Fruit fly (Drosophila melanogaster) whole organism, embryonic: ENCODE measurements around the gene Dfd.

ENCODE experiments used
- Atf-2 ChIP-seq: fragments of 200-800 bp; sonication (Bioruptor generic); optimal IDR thresholded peaks from 2 replicates; lab custom pipeline; 2016; ENCODE audit warnings: missing biosample characterization, missing genetic modification characterization
- Atf6 ChIP-seq: fragments of 200-800 bp; sonication (Bioruptor generic); IDR thresholded peaks from 2 replicates; pipeline ENCODE4 v1.3.6; 2022; ENCODE audit warnings: missing biosample characterization, missing genetic modification characterization
- Bteb2 ChIP-seq: fragments of 200-800 bp; sonication (Bioruptor generic); optimal IDR thresholded peaks from 2 replicates; lab custom pipeline; 2016; ENCODE audit warnings: missing biosample characterization, missing genetic modification characterization
- CG10147 ChIP-seq: fragments of 200-800 bp; sonication (Bioruptor generic); optimal IDR thresholded peaks from 2 replicates; lab custom pipeline; 2019; ENCODE audit warnings: missing biosample characterization, mild to moderate bottlenecking, missing genetic modification characterization, moderate library complexity
- CG10959 ChIP-seq: fragments of 200-800 bp; sonication (Bioruptor generic); IDR thresholded peaks from 2 replicates; pipeline ENCODE4 v1.3.6; 2022; ENCODE audit warnings: missing biosample characterization, missing genetic modification characterization
- CG13287 ChIP-seq: fragments of 200-800 bp; sonication (Bioruptor generic); IDR thresholded peaks from 2 replicates; pipeline ENCODE4 v1.3.6; 2022; ENCODE audit warnings: missing biosample characterization, missing genetic modification characterization; ENCODE audit not compliant: partially characterized antibody
- CG14667 ChIP-seq: fragments of 200-800 bp; sonication (Bioruptor generic); IDR thresholded peaks from 2 replicates; pipeline ENCODE4 v1.3.6; 2022; ENCODE audit warnings: missing biosample characterization, missing genetic modification characterization
- CG14860 ChIP-seq: fragments of 200-800 bp; sonication (Bioruptor generic); IDR thresholded peaks from 3 replicates; pipeline ENCODE4 v1.3.6; 2022; ENCODE audit warnings: missing biosample characterization, missing genetic modification characterization; ENCODE audit not compliant: partially characterized antibody
- CG31224 ChIP-seq: fragments of 200-800 bp; sonication (Bioruptor generic); IDR thresholded peaks from 2 replicates; pipeline ENCODE4 v1.3.6; 2022; ENCODE audit warnings: missing biosample characterization, missing genetic modification characterization
- CG3281 ChIP-seq: fragments of 200-800 bp; sonication (Bioruptor generic); optimal IDR thresholded peaks from 3 replicates; lab custom pipeline; 2017; ENCODE audit warnings: missing biosample characterization, mild to moderate bottlenecking, missing genetic modification characterization
- CG34376 ChIP-seq: fragments of 200-800 bp; sonication (Bioruptor generic); optimal IDR thresholded peaks from 2 replicates; lab custom pipeline; 2018; ENCODE audit warnings: missing biosample characterization, mild to moderate bottlenecking, missing genetic modification characterization
- CG4424 ChIP-seq: fragments of 200-800 bp; sonication (Bioruptor generic); optimal IDR thresholded peaks from 3 replicates; lab custom pipeline; 2016; ENCODE audit warnings: missing biosample characterization, missing genetic modification characterization
- CG4617 ChIP-seq: fragments of 200-800 bp; sonication (Bioruptor generic); optimal IDR thresholded peaks from 3 replicates; lab custom pipeline; 2016; ENCODE audit warnings: missing biosample characterization, missing genetic modification characterization, borderline replicate concordance
- CG4820 ChIP-seq: fragments of 200-800 bp; sonication (Bioruptor generic); optimal IDR thresholded peaks from 3 replicates; lab custom pipeline; 2016; ENCODE audit warnings: missing biosample characterization, missing genetic modification characterization
- CG6813 ChIP-seq: fragments of 200-800 bp; sonication (Bioruptor generic); optimal IDR thresholded peaks from 2 replicates; lab custom pipeline; 2017; ENCODE audit warnings: missing biosample characterization, missing genetic modification characterization, mild to moderate bottlenecking, moderate library complexity, missing genetic modification reagents
- CG6854 ChIP-seq: fragments of 200-800 bp; sonication (Bioruptor generic); optimal IDR thresholded peaks from 3 replicates; lab custom pipeline; 2017; ENCODE audit warnings: missing biosample characterization, mild to moderate bottlenecking, missing genetic modification characterization
- CG7786 ChIP-seq: fragments of 200-800 bp; sonication (Bioruptor generic); optimal IDR thresholded peaks from 2 replicates; lab custom pipeline; 2016; ENCODE audit warnings: missing biosample characterization, missing genetic modification characterization
- CG7963 ChIP-seq: fragments of 200-800 bp; sonication (Bioruptor generic); IDR thresholded peaks from 3 replicates; pipeline ENCODE4 v1.3.6; 2022; ENCODE audit warnings: missing biosample characterization, missing genetic modification characterization; ENCODE audit not compliant: partially characterized antibody
- CG8089 ChIP-seq: fragments of 200-800 bp; sonication (Bioruptor generic); optimal IDR thresholded peaks from 3 replicates; lab custom pipeline; 2016; ENCODE audit warnings: missing biosample characterization, missing genetic modification characterization
- CG9727 ChIP-seq: fragments of 200-800 bp; sonication (Bioruptor generic); optimal IDR thresholded peaks from 3 replicates; lab custom pipeline; 2017; ENCODE audit warnings: missing biosample characterization, mild to moderate bottlenecking, missing genetic modification characterization
- Eip74EF ChIP-seq, 2 experiments: fragments of 200-800 bp in 1 of 2; fragments of >200 bp in 1 of 2; sonication (Bioruptor generic) in 1 of 2; optimal IDR thresholded peaks; 2 replicates each; lab custom pipeline; 2017 to 2019; ENCODE audit warnings: missing biosample characterization in 2 of 2, missing genetic modification characterization in 2 of 2, mild to moderate bottlenecking in 1 of 2, moderate library complexity in 1 of 2
- Elba2 ChIP-seq: fragments of 200-800 bp; sonication (Bioruptor generic); optimal IDR thresholded peaks from 3 replicates; lab custom pipeline; 2016; ENCODE audit warnings: missing biosample characterization, missing genetic modification characterization
- Ets65A ChIP-seq: fragments of 200-800 bp; sonication (Bioruptor generic); peaks from one replicate; lab custom pipeline; 2016; ENCODE audit warnings: missing biosample characterization, missing genetic modification characterization
- Gsc ChIP-seq: fragments of 200-800 bp; sonication (Bioruptor generic); IDR thresholded peaks from 2 replicates; pipeline ENCODE4 v1.3.6; 2022; ENCODE audit warnings: missing biosample characterization, missing genetic modification characterization
- HLH4C ChIP-seq: fragments of 200-800 bp; sonication (Bioruptor generic); IDR thresholded peaks from 3 replicates; pipeline ENCODE4 v1.3.6; 2022; ENCODE audit warnings: missing biosample characterization, missing genetic modification characterization; ENCODE audit not compliant: partially characterized antibody
- Lpt ChIP-seq: fragments of >200 bp; optimal IDR thresholded peaks from 2 replicates; lab custom pipeline; 2018; ENCODE audit warnings: missing biosample characterization, missing genetic modification characterization
- NC2β ChIP-seq: fragments of 200-800 bp; sonication (Bioruptor generic); optimal IDR thresholded peaks from 2 replicates; lab custom pipeline; 2016; ENCODE audit warnings: missing biosample characterization, missing genetic modification characterization
- Neu2 ChIP-seq: fragments of 200-800 bp; sonication (Bioruptor generic); optimal IDR thresholded peaks from 3 replicates; lab custom pipeline; 2016; ENCODE audit warnings: missing biosample characterization, missing genetic modification characterization, borderline replicate concordance
- Nf-YB ChIP-seq: fragments of 200-800 bp; sonication (Bioruptor generic); optimal IDR thresholded peaks from 3 replicates; lab custom pipeline; 2019; ENCODE audit warnings: missing biosample characterization, mild to moderate bottlenecking, missing genetic modification characterization, moderate library complexity
- Nf-YC ChIP-seq: fragments of 200-800 bp; optimal IDR thresholded peaks from 3 replicates; lab custom pipeline; 2019; ENCODE audit warnings: missing biosample characterization, mild to moderate bottlenecking, missing genetic modification characterization, moderate library complexity
- Ravus ChIP-seq: fragments of 200-800 bp; sonication (Bioruptor generic); IDR thresholded peaks from 2 replicates; pipeline ENCODE4 v1.3.6; 2022; ENCODE audit warnings: missing biosample characterization, missing genetic modification characterization
- ash1 ChIP-seq: fragments of 200-800 bp; sonication (Bioruptor generic); optimal IDR thresholded peaks from 2 replicates; lab custom pipeline; 2018; ENCODE audit warnings: missing biosample characterization, mild to moderate bottlenecking, missing genetic modification characterization
- bowl ChIP-seq: fragments of 200-800 bp; sonication (Bioruptor generic); IDR thresholded peaks from 2 replicates; pipeline ENCODE4 v1.3.6; 2022; ENCODE audit warnings: missing biosample characterization, missing genetic modification characterization
- crp ChIP-seq, 2 experiments: fragments of 200-800 bp; sonication (Bioruptor generic); optimal IDR thresholded peaks; 2 replicates in 1 of 2; 3 replicates in 1 of 2; lab custom pipeline; 2017; ENCODE audit warnings: missing biosample characterization in 2 of 2, missing genetic modification characterization in 2 of 2, mild to moderate bottlenecking in 1 of 2, moderate library complexity in 1 of 2
- dm ChIP-seq: fragments of 200-800 bp; sonication (Bioruptor generic); optimal IDR thresholded peaks from 3 replicates; lab custom pipeline; 2016; ENCODE audit warnings: missing biosample characterization, missing genetic modification characterization
- gcm ChIP-seq: fragments of 200-800 bp; sonication (Bioruptor generic); optimal IDR thresholded peaks from 2 replicates; lab custom pipeline; 2019; ENCODE audit warnings: missing biosample characterization, mild to moderate bottlenecking, missing genetic modification characterization, moderate library complexity
- gem ChIP-seq: fragments of 200-800 bp; sonication (Bioruptor generic); optimal IDR thresholded peaks from 2 replicates; lab custom pipeline; 2019; ENCODE audit warnings: missing biosample characterization, mild to moderate bottlenecking, missing genetic modification characterization, moderate library complexity
- insv ChIP-seq, 2 experiments: fragments of 200-800 bp; sonication (Bioruptor generic); optimal IDR thresholded peaks; 3 replicates each; lab custom pipeline; 2016 to 2018; ENCODE audit warnings: missing biosample characterization in 2 of 2, missing genetic modification characterization in 2 of 2
- pros ChIP-seq: fragments of 200-800 bp; sonication (Bioruptor generic); optimal IDR thresholded peaks from 3 replicates; lab custom pipeline; 2019; ENCODE audit warnings: missing biosample characterization, mild to moderate bottlenecking, missing genetic modification characterization, moderate library complexity
- sens ChIP-seq: fragments of 200-800 bp; sonication (Bioruptor generic); peaks from one replicate; lab custom pipeline; 2016; ENCODE audit warnings: missing biosample characterization, missing genetic modification characterization
- seq ChIP-seq: fragments of 200-800 bp; sonication (Bioruptor generic); IDR thresholded peaks from 2 replicates; pipeline ENCODE4 v1.3.6; 2022; ENCODE audit warnings: missing biosample characterization, missing genetic modification characterization
- sqz ChIP-seq: fragments of 200-800 bp; sonication (Bioruptor generic); optimal IDR thresholded peaks from 3 replicates; lab custom pipeline; 2018; ENCODE audit warnings: missing biosample characterization, mild to moderate bottlenecking, missing genetic modification characterization
- tll ChIP-seq, 2 experiments: fragments of 200-800 bp in 1 of 2; fragments of >200 bp in 1 of 2; sonication (Bioruptor generic) in 1 of 2; optimal IDR thresholded peaks; 2 replicates each; lab custom pipeline; 2017 to 2019; ENCODE audit warnings: missing biosample characterization in 2 of 2, missing genetic modification characterization in 2 of 2, mild to moderate bottlenecking in 1 of 2, moderate library complexity in 1 of 2
- vnd ChIP-seq: fragments of 200-800 bp; sonication (Bioruptor generic); IDR thresholded peaks from 3 replicates; pipeline ENCODE4 v1.3.6; 2022; ENCODE audit warnings: missing biosample characterization, missing genetic modification characterization; ENCODE audit not compliant: partially characterized antibody
- wor ChIP-seq: fragments of 200-800 bp; sonication (Bioruptor generic); IDR thresholded peaks from 2 replicates; pipeline ENCODE4 v1.3.6; 2022; ENCODE audit warnings: missing biosample characterization, missing genetic modification characterization
- z ChIP-seq: fragments of 200-800 bp; sonication (Bioruptor generic); IDR thresholded peaks from 3 replicates; pipeline ENCODE4 v1.3.6; 2022; ENCODE audit warnings: missing biosample characterization, missing genetic modification characterization
- zfh1 ChIP-seq: fragments of 200-800 bp; sonication (Bioruptor generic); IDR thresholded peaks from 3 replicates; pipeline ENCODE4 v1.3.6; 2022; ENCODE audit warnings: missing biosample characterization, missing genetic modification characterization

Gene Dfd

dm6 chr3R:6804695-6805300, 13.2 kb downstream of the Dfd start (continued):
- TF ChIP-seq crp (GFP tag; optimal IDR thresholded peaks at IDR 0.05; lab: Kevin White, UChicago), result no peak
- no peak for TF ChIP-seq Atf-2 (GFP tag; lab: Kevin White, UChicago)
- TF ChIP-seq CG13287 (GFP tag; lab: Robert Waterston, UW), result no peak
- no peak for TF ChIP-seq bowl (GFP tag; lab: Robert Waterston, UW)
- TF ChIP-seq CG10959 (GFP tag; lab: Robert Waterston, UW), result no peak
- no peak for TF ChIP-seq gcm (GFP tag; lab: Kevin White, UChicago)
- TF ChIP-seq CG9727 (GFP tag; lab: Kevin White, UChicago), result no peak
- TF ChIP-seq CG8089 (GFP tag; lab: Kevin White, UChicago), result no peak
- no peak for TF ChIP-seq sens (GFP tag; lab: Kevin White, UChicago)
- TF ChIP-seq Ets65A (GFP tag; lab: Kevin White, UChicago), result peak; percentile 94
- no peak for TF ChIP-seq Eip74EF (GFP tag; optimal IDR thresholded peaks at IDR 0.05; lab: Kevin White, UChicago)
- peak in 1 of 2 experiments; percentile 100 for TF ChIP-seq tll (GFP tag; optimal IDR thresholded peaks at IDR 0.05; lab: Kevin White, UChicago)
- TF ChIP-seq Gsc (GFP tag; lab: Robert Waterston, UW), result no peak

- no peak for TF ChIP-seq CG3281 (GFP tag; lab: Kevin White, UChicago)
- TF ChIP-seq Nf-YB (GFP tag; lab: Kevin White, UChicago), result peak; percentile 42
- TF ChIP-seq z, result 0 out of 3 replicates have a peak, but pooled peaks have one; percentile 46
- TF ChIP-seq bowl (GFP tag; lab: Robert Waterston, UW), result no peak
- no peak for TF ChIP-seq CG7786 (GFP tag; lab: Kevin White, UChicago)
- no peak for TF ChIP-seq CG10147
- peak; percentile 64 for TF ChIP-seq seq (GFP tag; lab: Robert Waterston, UW)
- peak; percentile 77 for TF ChIP-seq pros (GFP tag; lab: Kevin White, UChicago)
- TF ChIP-seq HLH4C (GFP tag; lab: Robert Waterston, UW), result no peak
- no peak for TF ChIP-seq CG10959 (GFP tag; lab: Robert Waterston, UW)
- peak; percentile 49 for TF ChIP-seq Nf-YC (tag; lab: Kevin White, UChicago)
Measured at dm6 chr3R:6805948-6806347, 14.3 kb downstream of the Dfd start.

dm6 chr3R:6806654-6807053, 15.0 kb downstream of the Dfd start:
- TF ChIP-seq gem (tag; lab: Kevin White, UChicago) (no peak), CG31224 (GFP tag; lab: Robert Waterston, UW) (no peak), vnd (no peak), Ravus (no peak), Lpt (no peak), CG6813 (GFP tag; lab: Kevin White, UChicago) (no peak), insv (GFP tag; optimal IDR thresholded peaks at IDR 0.05; lab: Kevin White, UChicago) (peak in 1 of 2 experiments; percentile 53), dm (GFP tag; lab: Kevin White, UChicago) (no peak), NC2β (GFP tag; lab: Kevin White, UChicago) (no peak), tll (GFP tag; optimal IDR thresholded peaks at IDR 0.05; lab: Kevin White, UChicago) (no peak), CG14667 (GFP tag; lab: Robert Waterston, UW) (no peak), zfh1 (GFP tag; lab: Robert Waterston, UW) (no peak), CG7963 (GFP tag; lab: Robert Waterston, UW) (no peak), Atf6 (GFP tag; lab: Robert Waterston, UW) (no peak), sqz (GFP tag; lab: Kevin White, UChicago) (no peak), CG14860 (no peak), wor (GFP tag; lab: Robert Waterston, UW) (no peak), CG34376 (GFP tag; lab: Kevin White, UChicago) (no peak), CG6854 (GFP tag; lab: Kevin White, UChicago) (no peak), ash1 (no peak), CG4617 (GFP tag; lab: Kevin White, UChicago) (no peak), Neu2 (no peak), Bteb2 (no peak), Elba2 (GFP tag; lab: Kevin White, UChicago) (no peak), CG4820 (GFP tag; lab: Kevin White, UChicago) (no peak), CG4424 (GFP tag; lab: Kevin White, UChicago) (no peak)
